Worm (Caenorhabditis elegans) whole organism, late embryonic: ENCODE measurements around the gene T27D12.1.

ENCODE experiments used
- C08G9.2 ChIP-seq: sonication (generic microtip); optimal IDR thresholded peaks from 2 replicates; lab custom pipeline; 2016; ENCODE audit warnings: mild to moderate bottlenecking, missing genetic modification characterization, moderate library complexity, missing compliant biosample characterization
- C38D4.7 ChIP-seq: fragments of 200-800 bp; sonication (Bioruptor generic); optimal IDR thresholded peaks from 2 replicates; lab custom pipeline; 2018; ENCODE audit warnings: mild to moderate bottlenecking, missing genetic modification characterization, moderate library complexity, missing compliant biosample characterization
- F13H6.1 ChIP-seq: sonication (generic microtip); optimal IDR thresholded peaks from 2 replicates; lab custom pipeline; 2016; ENCODE audit warnings: missing genetic modification characterization, missing compliant biosample characterization
- K02D7.2 ChIP-seq: sonication (generic microtip); optimal IDR thresholded peaks from 2 replicates; lab custom pipeline; 2017; ENCODE audit warnings: mild to moderate bottlenecking, missing genetic modification characterization, missing compliant biosample characterization
- T23F11.4 ChIP-seq: fragments of 200-800 bp; sonication (Bioruptor generic); optimal IDR thresholded peaks from 2 replicates; lab custom pipeline; 2018; ENCODE audit warnings: mild to moderate bottlenecking, missing genetic modification characterization, missing compliant biosample characterization
- ceh-14 ChIP-seq: sonication (generic microtip); optimal IDR thresholded peaks from 2 replicates; lab custom pipeline; 2016; ENCODE audit warnings: missing genotype, missing genetic modification characterization, missing compliant biosample characterization
- ceh-2 ChIP-seq: sonication (generic microtip); optimal IDR thresholded peaks from 2 replicates; lab custom pipeline; 2016; ENCODE audit warnings: missing genotype, missing genetic modification characterization, missing compliant biosample characterization
- ceh-34 ChIP-seq: sonication (generic microtip); optimal IDR thresholded peaks from 2 replicates; lab custom pipeline; 2016; ENCODE audit warnings: mild to moderate bottlenecking, missing genetic modification characterization, missing compliant biosample characterization
- ceh-6 ChIP-seq: fragments of 200-800 bp; sonication (Bioruptor generic); optimal IDR thresholded peaks from 2 replicates; lab custom pipeline; 2018; ENCODE audit warnings: mild to moderate bottlenecking, missing genetic modification characterization, missing compliant biosample characterization
- ceh-9 ChIP-seq: sonication (generic microtip); optimal IDR thresholded peaks from 2 replicates; lab custom pipeline; 2016; ENCODE audit warnings: mild to moderate bottlenecking, missing genetic modification characterization, inconsistent platforms, missing compliant biosample characterization
- dmd-4 ChIP-seq: sonication (generic microtip); optimal IDR thresholded peaks from 2 replicates; lab custom pipeline; 2016; ENCODE audit warnings: borderline replicate concordance, missing genetic modification characterization, missing compliant biosample characterization
- elt-4 ChIP-seq: sonication (generic microtip); optimal IDR thresholded peaks from 2 replicates; lab custom pipeline; 2016; ENCODE audit warnings: missing genetic modification characterization, missing compliant biosample characterization
- ets-4 ChIP-seq: sonication (generic microtip); optimal IDR thresholded peaks from 2 replicates; lab custom pipeline; 2016; ENCODE audit warnings: missing genetic modification characterization, missing compliant biosample characterization
- hlh-13 ChIP-seq: fragments of 200-800 bp; sonication (Bioruptor generic); optimal IDR thresholded peaks from 2 replicates; lab custom pipeline; 2018; ENCODE audit warnings: mild to moderate bottlenecking, missing genetic modification characterization, missing compliant biosample characterization
- hlh-15 ChIP-seq: sonication (generic microtip); optimal IDR thresholded peaks from 2 replicates; lab custom pipeline; 2016; ENCODE audit warnings: missing genetic modification characterization, missing compliant biosample characterization
- hlh-30 ChIP-seq: sonication (generic microtip); optimal IDR thresholded peaks from 2 replicates; lab custom pipeline; 2017; ENCODE audit warnings: antibody characterized with exemption, missing genetic modification characterization, missing compliant biosample characterization; ENCODE audit not compliant: insufficient read depth
- hlh-6 ChIP-seq: sonication (generic microtip); optimal IDR thresholded peaks from 2 replicates; lab custom pipeline; 2016; ENCODE audit warnings: missing genotype, missing genetic modification characterization, missing compliant biosample characterization
- lim-6 ChIP-seq: sonication (generic microtip); optimal IDR thresholded peaks from 2 replicates; lab custom pipeline; 2016; ENCODE audit warnings: missing genetic modification characterization, missing compliant biosample characterization
- lin-11 ChIP-seq: fragments of 200-800 bp; sonication (Bioruptor generic); optimal IDR thresholded peaks from 2 replicates; lab custom pipeline; 2018; ENCODE audit warnings: mild to moderate bottlenecking, missing genetic modification characterization, missing compliant biosample characterization
- mec-3 ChIP-seq: sonication (generic microtip); optimal IDR thresholded peaks from 2 replicates; lab custom pipeline; 2016; ENCODE audit warnings: borderline replicate concordance, missing genetic modification characterization, missing compliant biosample characterization
- nfya-1 ChIP-seq: sonication (generic microtip); optimal IDR thresholded peaks from 2 replicates; lab custom pipeline; 2017; ENCODE audit warnings: missing genetic modification characterization, mild to moderate bottlenecking, missing compliant biosample characterization, antibody characterized with exemption, moderate library complexity
- nhr-11 ChIP-seq: fragments of 150-350 bp; optimal IDR thresholded peaks from 2 replicates; lab custom pipeline; 2014; ENCODE audit warnings: missing biosample characterization, missing genetic modification characterization
- npax-4 ChIP-seq: sonication (generic microtip); optimal IDR thresholded peaks from 2 replicates; lab custom pipeline; 2016; ENCODE audit warnings: missing genetic modification characterization, missing compliant biosample characterization
- odd-2 ChIP-seq: sonication (generic microtip); optimal IDR thresholded peaks from 2 replicates; lab custom pipeline; 2017; ENCODE audit warnings: antibody characterized with exemption, mild to moderate bottlenecking, missing genetic modification characterization, missing compliant biosample characterization
- pat-9 ChIP-seq: fragments of 200-800 bp; sonication (Bioruptor generic); optimal IDR thresholded peaks from 2 replicates; lab custom pipeline; 2018; ENCODE audit warnings: mild to moderate bottlenecking, missing genetic modification characterization, moderate library complexity, missing compliant biosample characterization
- pax-1 ChIP-seq: fragments of 150-350 bp; optimal IDR thresholded peaks from 2 replicates; lab custom pipeline; 2014; ENCODE audit warnings: missing biosample characterization, missing genetic modification characterization
- pha-2 ChIP-seq: sonication (generic microtip); optimal IDR thresholded peaks from 2 replicates; lab custom pipeline; 2017; ENCODE audit warnings: mild to moderate bottlenecking, missing genetic modification characterization, missing compliant biosample characterization
- pqm-1 ChIP-seq: sonication (generic microtip); optimal IDR thresholded peaks from 2 replicates; lab custom pipeline; 2016; ENCODE audit warnings: missing genetic modification characterization, missing compliant biosample characterization
- rnt-1 ChIP-seq: sonication (generic microtip); optimal IDR thresholded peaks from 2 replicates; lab custom pipeline; 2016; ENCODE audit warnings: missing genetic modification characterization, missing compliant biosample characterization
- sox-2 ChIP-seq: fragments of 200-800 bp; sonication (Bioruptor generic); IDR thresholded peaks from 2 replicates; pipeline ENCODE4 v1.3.6; 2022; ENCODE audit warnings: missing genetic modification reagents, missing genetic modification characterization, missing compliant biosample characterization
- sox-4 ChIP-seq: sonication (generic microtip); optimal IDR thresholded peaks from 2 replicates; lab custom pipeline; 2017; ENCODE audit warnings: mild to moderate bottlenecking, missing genetic modification characterization, inconsistent platforms, missing compliant biosample characterization
- ttx-3 ChIP-seq: sonication (generic microtip); optimal IDR thresholded peaks from 2 replicates; lab custom pipeline; 2016; ENCODE audit warnings: missing genetic modification reagents, missing genetic modification characterization, missing compliant biosample characterization

T27D12.1 gene

DNA sequence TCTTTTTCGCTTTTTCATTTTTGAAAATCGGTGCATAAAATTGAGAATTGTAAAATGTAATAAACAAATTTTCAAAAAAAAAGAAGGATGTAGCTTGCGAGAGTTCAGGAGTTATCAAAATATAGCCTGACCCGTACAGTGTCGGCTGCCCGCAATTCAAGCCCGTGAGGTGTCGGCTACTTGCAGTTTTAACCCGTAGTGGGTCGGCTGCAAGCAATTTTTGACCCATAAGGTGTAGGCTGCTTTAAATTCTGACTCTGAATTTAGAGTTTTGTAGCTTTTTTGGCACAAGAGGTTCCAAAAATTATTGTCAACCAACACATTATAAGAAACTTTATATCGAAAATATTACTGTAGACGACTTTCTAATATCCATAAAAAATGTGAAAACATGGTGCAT lies 3.5 kb downstream of the T27D12.1 start:
- TF ChIP-seq mec-3 (tag; lab: Kevin White, UChicago): no peak
- no peak for TF ChIP-seq nfya-1
- TF ChIP-seq hlh-30: no peak
- no peak for TF ChIP-seq nhr-11 (tag; lab: Kevin White, UChicago)
- TF ChIP-seq, all 69 proteins: peak for 0

- TF ChIP-seq pha-2 (tag; lab: Kevin White, UChicago): no peak
- no peak for TF ChIP-seq sox-2 (GFP tag; lab: Robert Waterston, UW)
- no peak for TF ChIP-seq npax-4 (tag; lab: Kevin White, UChicago)
These were observed 7.2 kb downstream of the T27D12.1 start for ce11 chrII:11849572-11849971.

DNA sequence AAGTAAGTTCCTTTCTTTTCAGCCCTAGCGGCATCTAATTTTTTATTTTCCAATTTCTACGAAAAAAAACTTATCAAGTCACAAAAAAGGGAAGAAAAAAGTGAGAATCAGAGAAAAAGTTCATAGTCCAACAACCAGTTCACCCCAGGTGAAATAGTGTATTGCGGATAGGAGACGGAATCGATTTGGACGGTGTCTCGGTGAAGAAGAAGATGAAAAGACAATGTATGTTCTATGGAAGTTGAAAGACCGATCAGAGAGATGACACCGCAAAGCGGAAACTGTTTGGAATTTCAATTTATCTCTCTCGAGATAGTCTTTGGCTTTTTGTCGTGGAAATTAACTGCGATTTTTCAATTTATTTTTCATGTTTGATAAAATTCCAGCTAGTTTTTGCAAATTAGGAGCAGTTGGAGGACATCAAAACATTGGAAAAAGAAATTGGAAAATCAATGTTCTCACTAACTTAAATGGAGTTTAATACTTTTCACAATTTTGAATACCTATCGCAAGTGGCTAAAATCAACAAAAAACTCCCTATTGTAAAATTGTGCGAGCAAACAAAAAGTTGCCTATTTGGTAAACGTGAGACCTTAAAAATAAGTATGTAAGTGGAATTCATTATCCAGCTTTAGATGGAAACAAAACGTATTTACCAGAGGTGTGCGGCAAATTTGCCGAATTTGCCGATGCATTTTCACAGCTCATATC lies 9.9 kb downstream of the T27D12.1 start:
- TF ChIP-seq dmd-4 (tag; lab: Kevin White, UChicago) (no peak), rnt-1 (no peak), pax-1 (tag; lab: Kevin White, UChicago) (no peak), pqm-1 (tag; lab: Kevin White, UChicago) (no peak), hlh-13 (GFP tag; lab: Kevin White, UChicago) (no peak), C08G9.2 (tag; lab: Kevin White, UChicago) (no peak), K02D7.2 (tag; lab: Kevin White, UChicago) (no peak), elt-4 (tag; lab: Kevin White, UChicago) (no peak), hlh-30 (no peak), ceh-14 (tag; lab: Kevin White, UChicago) (no peak), ets-4 (tag; lab: Kevin White, UChicago) (no peak), T23F11.4 (GFP tag; lab: Kevin White, UChicago) (no peak), hlh-6 (tag; lab: Kevin White, UChicago) (no peak), ttx-3 (tag; lab: Kevin White, UChicago) (no peak)

ce11 chrII:11853108-11853507 lies 10.7 kb downstream of the T27D12.1 start:
- TF ChIP-seq K02D7.2 (tag; lab: Kevin White, UChicago): no peak
- TF ChIP-seq F13H6.1 (tag; lab: Kevin White, UChicago): no peak
- no peak for TF ChIP-seq pat-9 (tag; lab: Kevin White, UChicago)
- TF ChIP-seq ceh-34 (tag; lab: Kevin White, UChicago): no peak
- no peak for TF ChIP-seq pax-1 (tag; lab: Kevin White, UChicago)
- no peak for TF ChIP-seq C38D4.7
- no peak for TF ChIP-seq ceh-9 (tag; lab: Kevin White, UChicago)

- TF ChIP-seq C08G9.2 (tag; lab: Kevin White, UChicago): no peak
- no peak for TF ChIP-seq odd-2 (tag; lab: Kevin White, UChicago)
- TF ChIP-seq ttx-3 (tag; lab: Kevin White, UChicago): no peak
These were observed 12.3 kb downstream of the T27D12.1 start for ce11 chrII:11854749-11855148.

DNA sequence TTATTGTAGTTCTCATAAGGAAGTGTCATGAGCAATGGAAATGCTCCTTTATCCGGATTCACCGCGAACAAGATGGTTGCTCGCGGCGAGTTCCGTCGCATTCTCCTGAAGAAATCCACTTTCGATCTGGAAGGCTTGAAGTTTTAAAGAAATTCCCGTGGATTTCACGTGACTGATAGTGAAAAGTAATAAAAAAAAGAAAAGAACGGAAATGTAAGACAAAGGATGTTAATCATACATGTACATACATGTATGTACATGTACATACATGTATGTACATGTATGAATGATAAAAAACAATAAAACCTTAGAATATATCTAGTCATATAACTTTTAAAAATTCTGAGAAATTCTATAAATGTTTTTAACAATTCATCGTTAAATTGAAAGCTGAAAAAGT lies 13.9 kb downstream of the T27D12.1 start, which contains the start of gene clh-1:
TSS of gene clh-1 (minus strand) at position 101 of the 400 bp plus-strand sequence.
- no peak for TF ChIP-seq ceh-2
- no peak for TF ChIP-seq lin-11 (tag; lab: Kevin White, UChicago)
- no peak for TF ChIP-seq hlh-15 (tag; lab: Kevin White, UChicago)
- TF ChIP-seq pha-2 (tag; lab: Kevin White, UChicago): no peak
- no peak for TF ChIP-seq ceh-6 (GFP tag; lab: Kevin White, UChicago)
- TF ChIP-seq hlh-6 (tag; lab: Kevin White, UChicago): no peak
- no peak for TF ChIP-seq lim-6
- no peak for TF ChIP-seq sox-4 (tag; lab: Kevin White, UChicago)
